Fruit fly (Drosophila melanogaster) whole organism, adult: ENCODE data around the gene CG42393.

Experiments used
- CG11617 ChIP-seq: fragments of 200-800 bp; sonication (Bioruptor generic); optimal IDR thresholded peaks from 2 replicates; lab custom pipeline; 2017; ENCODE audit warnings: mild to moderate bottlenecking, missing biosample characterization, missing genetic modification reagents, missing genetic modification characterization
- CG1620 ChIP-seq: fragments of 200-800 bp; sonication (Bioruptor generic); optimal IDR thresholded peaks from 2 replicates; lab custom pipeline; 2016; ENCODE audit warnings: missing biosample characterization, missing genetic modification characterization
- CG7045 ChIP-seq: fragments of 200-800 bp; sonication (Bioruptor generic); optimal IDR thresholded peaks from 2 replicates; lab custom pipeline; 2017; ENCODE audit warnings: missing biosample characterization, mild to moderate bottlenecking, missing genetic modification characterization
- CG7101 ChIP-seq: fragments of 200-800 bp; sonication (Bioruptor generic); optimal IDR thresholded peaks from 2 replicates; lab custom pipeline; 2018; ENCODE audit warnings: missing biosample characterization, mild to moderate bottlenecking, missing genetic modification characterization, moderate library complexity
- Hr96 ChIP-seq: fragments of 200-800 bp; sonication (Bioruptor generic); optimal IDR thresholded peaks from 2 replicates; lab custom pipeline; 2016; ENCODE audit warnings: missing biosample characterization, missing genetic modification characterization
- kay ChIP-seq: fragments of 200-800 bp; sonication (Bioruptor generic); peaks from one replicate; lab custom pipeline; 2016; ENCODE audit warnings: missing biosample characterization, missing genetic modification characterization, borderline replicate concordance

DNA sequence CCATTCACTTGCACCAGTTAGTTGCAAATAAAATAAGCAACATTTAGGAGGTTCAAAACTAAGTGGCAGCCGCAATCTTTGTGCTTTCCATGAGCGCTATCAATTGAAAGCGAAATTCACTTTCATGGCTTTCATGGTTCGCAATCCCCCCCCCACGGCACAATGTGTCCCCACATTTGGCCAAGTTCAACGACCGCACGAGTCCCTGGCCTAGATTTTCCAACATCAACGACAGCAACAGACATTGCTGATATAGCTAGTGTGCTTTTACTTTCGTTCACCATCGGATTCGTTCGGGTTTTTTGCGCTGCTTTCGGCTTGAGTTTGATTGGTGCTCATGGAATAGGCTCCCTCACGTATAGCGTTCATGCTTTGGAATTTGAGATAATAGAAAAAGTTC, 18.9 kb upstream of the CG42393 start:
- no peak for TF ChIP-seq Hr96
- TF ChIP-seq CG1620 (GFP tag; lab: Kevin White, UChicago): no peak
- no peak for TF ChIP-seq CG7101 (tag; lab: Kevin White, UChicago)
- TF ChIP-seq kay (GFP tag; lab: Kevin White, UChicago): no peak
- no peak for TF ChIP-seq CG7045 (GFP tag; lab: Kevin White, UChicago)
- TF ChIP-seq CG11617 (GFP tag; lab: Kevin White, UChicago): no peak
